Fruit fly (Drosophila melanogaster) whole organism, embryonic: ENCODE results near the gene PRL-1.

Source experiments
- Abd-B ChIP-seq: fragments of 200-800 bp; sonication (Bioruptor generic); optimal IDR thresholded peaks from 2 replicates; lab custom pipeline; 2018; ENCODE audit warnings: missing biosample characterization, mild to moderate bottlenecking, missing genetic modification characterization, moderate library complexity
- BEAF-32 ChIP-seq: fragments of 200-800 bp; sonication (Bioruptor generic); optimal IDR thresholded peaks from 3 replicates; lab custom pipeline; 2017; ENCODE audit warnings: missing biosample characterization, missing genetic modification characterization, mild to moderate bottlenecking, moderate library complexity, missing genetic modification reagents
- CG10147 ChIP-seq: fragments of 200-800 bp; sonication (Bioruptor generic); optimal IDR thresholded peaks from 2 replicates; lab custom pipeline; 2019; ENCODE audit warnings: missing biosample characterization, mild to moderate bottlenecking, missing genetic modification characterization, moderate library complexity
- CG11504 ChIP-seq: fragments of 200-800 bp; sonication (Bioruptor generic); optimal IDR thresholded peaks from 3 replicates; lab custom pipeline; 2019; ENCODE audit warnings: missing biosample characterization, mild to moderate bottlenecking, missing genetic modification characterization, moderate library complexity
- CG12071 ChIP-seq: fragments of 200-800 bp; sonication (Bioruptor generic); optimal IDR thresholded peaks from 3 replicates; lab custom pipeline; 2018; ENCODE audit warnings: missing biosample characterization, mild to moderate bottlenecking, missing genetic modification characterization
- CG12104 ChIP-seq: fragments of 200-800 bp; sonication (Bioruptor generic); optimal IDR thresholded peaks from 3 replicates; lab custom pipeline; 2016; ENCODE audit warnings: missing biosample characterization, missing genetic modification characterization
- CG12391 ChIP-seq: fragments of 200-800 bp; sonication (Bioruptor generic); optimal IDR thresholded peaks from 3 replicates; lab custom pipeline; 2018; ENCODE audit warnings: missing biosample characterization, mild to moderate bottlenecking, missing genetic modification characterization, moderate library complexity
- CG13624 ChIP-seq: fragments of 200-800 bp; sonication (Bioruptor generic); optimal IDR thresholded peaks from 2 replicates; lab custom pipeline; 2016; ENCODE audit warnings: missing biosample characterization, missing genetic modification characterization
- CG15601 ChIP-seq: fragments of 200-800 bp; sonication (Bioruptor generic); optimal IDR thresholded peaks from 3 replicates; lab custom pipeline; 2019; ENCODE audit warnings: missing biosample characterization, mild to moderate bottlenecking, missing genetic modification characterization, moderate library complexity
- CG1603 ChIP-seq: fragments of 200-800 bp; sonication (Bioruptor generic); optimal IDR thresholded peaks from 2 replicates; lab custom pipeline; 2019; ENCODE audit warnings: missing biosample characterization, mild to moderate bottlenecking, missing genetic modification characterization, moderate library complexity
- CG30020 ChIP-seq: fragments of 200-800 bp; optimal IDR thresholded peaks from 2 replicates; lab custom pipeline; 2019; ENCODE audit warnings: missing biosample characterization, mild to moderate bottlenecking, missing genetic modification characterization, moderate library complexity
- CG32767 ChIP-seq: fragments of 200-800 bp; sonication (Bioruptor generic); IDR thresholded peaks from 2 replicates; pipeline ENCODE4 v1.3.6; 2022; ENCODE audit warnings: missing biosample characterization, missing genetic modification characterization
- CG42726 ChIP-seq: fragments of 200-800 bp; sonication (Bioruptor generic); IDR thresholded peaks from 2 replicates; pipeline ENCODE4 v1.3.6; 2022; ENCODE audit warnings: missing biosample characterization, missing genetic modification characterization; ENCODE audit not compliant: partially characterized antibody
- CG6813 ChIP-seq: fragments of 200-800 bp; sonication (Bioruptor generic); optimal IDR thresholded peaks from 2 replicates; lab custom pipeline; 2017; ENCODE audit warnings: missing biosample characterization, missing genetic modification characterization, mild to moderate bottlenecking, moderate library complexity, missing genetic modification reagents
- CG9215 ChIP-seq: fragments of 200-800 bp; sonication (Bioruptor generic); IDR thresholded peaks from 2 replicates; pipeline ENCODE4 v1.3.6; 2022; ENCODE audit warnings: missing biosample characterization, missing genetic modification characterization
- CG9932 ChIP-seq: fragments of 200-800 bp; sonication (Bioruptor generic); IDR thresholded peaks from 2 replicates; pipeline ENCODE4 v1.3.6; 2022; ENCODE audit warnings: missing biosample characterization, missing genetic modification characterization
- CoRest ChIP-seq: fragments of 200-800 bp; sonication (Bioruptor generic); optimal IDR thresholded peaks from 3 replicates; lab custom pipeline; 2018; ENCODE audit warnings: missing biosample characterization, mild to moderate bottlenecking, missing genetic modification characterization, moderate library complexity
- Dp ChIP-seq: fragments of 200-800 bp; sonication (Bioruptor generic); optimal IDR thresholded peaks from 2 replicates; lab custom pipeline; 2018; ENCODE audit warnings: missing biosample characterization, mild to moderate bottlenecking, missing genetic modification characterization, moderate library complexity
- E2f2 ChIP-seq: fragments of 200-800 bp; sonication (Bioruptor generic); IDR thresholded peaks from 2 replicates; pipeline ENCODE4 v1.3.6; 2022; ENCODE audit warnings: missing biosample characterization, missing genetic modification characterization
- H15 ChIP-seq: fragments of 200-800 bp; sonication (Bioruptor generic); IDR thresholded peaks from 3 replicates; pipeline ENCODE4 v1.3.6; 2022; ENCODE audit warnings: missing biosample characterization, missing genetic modification characterization
- Hr51 ChIP-seq, 2 experiments: fragments of 200-800 bp; sonication (Bioruptor generic); optimal IDR thresholded peaks; 2 replicates in 1 of 2; 3 replicates in 1 of 2; lab custom pipeline; 2016 to 2018; ENCODE audit warnings: missing biosample characterization in 2 of 2, missing genetic modification characterization in 2 of 2, mild to moderate bottlenecking in 1 of 2, moderate library complexity in 1 of 2
- Meics ChIP-seq: fragments of 200-800 bp; sonication (Bioruptor generic); optimal IDR thresholded peaks from 2 replicates; lab custom pipeline; 2017; ENCODE audit warnings: missing biosample characterization, mild to moderate bottlenecking, missing genetic modification characterization
- NFAT ChIP-seq: fragments of 200-800 bp; sonication (Bioruptor generic); IDR thresholded peaks from 2 replicates; pipeline ENCODE4 v1.3.6; 2022; ENCODE audit warnings: missing biosample characterization, missing genetic modification characterization
- NfI ChIP-seq: fragments of 200-800 bp; sonication (Bioruptor generic); optimal IDR thresholded peaks from 3 replicates; lab custom pipeline; 2018; ENCODE audit warnings: missing biosample characterization, mild to moderate bottlenecking, missing genetic modification characterization, moderate library complexity
- Rx ChIP-seq: fragments of 200-800 bp; sonication (Bioruptor generic); IDR thresholded peaks from 2 replicates; pipeline ENCODE4 v1.3.6; 2022; ENCODE audit warnings: missing biosample characterization, missing genetic modification characterization
- Sox100B ChIP-seq: fragments of 200-800 bp; sonication (Bioruptor generic); optimal IDR thresholded peaks from 3 replicates; lab custom pipeline; 2018; ENCODE audit warnings: missing biosample characterization, mild to moderate bottlenecking, missing genetic modification characterization
- Vsx1 ChIP-seq: fragments of 200-800 bp; sonication (Bioruptor generic); optimal IDR thresholded peaks from 2 replicates; lab custom pipeline; 2017; ENCODE audit warnings: missing biosample characterization, mild to moderate bottlenecking, missing genetic modification characterization, missing genetic modification reagents
- Xbp1 ChIP-seq: fragments of 200-800 bp; sonication (Bioruptor generic); optimal IDR thresholded peaks from 3 replicates; lab custom pipeline; 2016; ENCODE audit warnings: missing biosample characterization, mild to moderate bottlenecking, missing genetic modification characterization
- ase ChIP-seq: fragments of 200-800 bp; sonication (Bioruptor generic); IDR thresholded peaks from 3 replicates; pipeline ENCODE4 v1.3.6; 2022; ENCODE audit warnings: missing biosample characterization, missing genetic modification characterization
- ash1 ChIP-seq: fragments of 200-800 bp; sonication (Bioruptor generic); optimal IDR thresholded peaks from 2 replicates; lab custom pipeline; 2018; ENCODE audit warnings: missing biosample characterization, mild to moderate bottlenecking, missing genetic modification characterization
- bbx ChIP-seq: fragments of 200-800 bp; sonication (Bioruptor generic); IDR thresholded peaks from 2 replicates; pipeline ENCODE4 v1.3.6; 2022; ENCODE audit warnings: missing biosample characterization, missing genetic modification characterization; ENCODE audit not compliant: partially characterized antibody
- bcd ChIP-seq: fragments of 200-800 bp; sonication (Bioruptor generic); optimal IDR thresholded peaks from 2 replicates; lab custom pipeline; 2017; ENCODE audit warnings: missing biosample characterization, mild to moderate bottlenecking, missing genetic modification characterization
- dmrt99B ChIP-seq: fragments of 200-800 bp; sonication (Bioruptor generic); optimal IDR thresholded peaks from 2 replicates; lab custom pipeline; 2018; ENCODE audit warnings: missing biosample characterization, mild to moderate bottlenecking, missing genetic modification characterization, moderate library complexity
- fd3F ChIP-seq: fragments of 200-800 bp; sonication (Bioruptor generic); optimal IDR thresholded peaks from 2 replicates; lab custom pipeline; 2018; ENCODE audit warnings: missing biosample characterization, mild to moderate bottlenecking, missing genetic modification characterization, moderate library complexity
- ind ChIP-seq: fragments of 200-800 bp; sonication (Bioruptor generic); optimal IDR thresholded peaks from 3 replicates; lab custom pipeline; 2016; ENCODE audit warnings: missing biosample characterization, missing genetic modification characterization
- kah ChIP-seq: fragments of 200-800 bp; sonication (Bioruptor generic); optimal IDR thresholded peaks from 2 replicates; lab custom pipeline; 2018; ENCODE audit warnings: missing biosample characterization, mild to moderate bottlenecking, missing genetic modification characterization
- ken ChIP-seq: fragments of 200-800 bp; sonication (Bioruptor generic); IDR thresholded peaks from 3 replicates; pipeline ENCODE4 v1.3.6; 2022; ENCODE audit warnings: missing biosample characterization, missing genetic modification characterization
- klu ChIP-seq: fragments of 200-800 bp; sonication (Bioruptor generic); IDR thresholded peaks from 2 replicates; pipeline ENCODE4 v1.3.6; 2022; ENCODE audit warnings: missing biosample characterization, missing genetic modification characterization
- nmo ChIP-seq: fragments of 200-800 bp; sonication (Bioruptor generic); optimal IDR thresholded peaks from 2 replicates; lab custom pipeline; 2018; ENCODE audit warnings: missing biosample characterization, mild to moderate bottlenecking, missing genetic modification characterization, moderate library complexity
- phol ChIP-seq: fragments of 200-800 bp; sonication (Bioruptor generic); optimal IDR thresholded peaks from 3 replicates; lab custom pipeline; 2018; ENCODE audit warnings: missing biosample characterization, mild to moderate bottlenecking, missing genetic modification characterization, moderate library complexity
- ro ChIP-seq: fragments of 200-800 bp; sonication (Bioruptor generic); IDR thresholded peaks from 2 replicates; pipeline ENCODE4 v1.3.6; 2022; ENCODE audit warnings: missing biosample characterization, missing genetic modification characterization
- sens ChIP-seq: fragments of 200-800 bp; sonication (Bioruptor generic); peaks from one replicate; lab custom pipeline; 2016; ENCODE audit warnings: missing biosample characterization, missing genetic modification characterization
- seq ChIP-seq: fragments of 200-800 bp; sonication (Bioruptor generic); IDR thresholded peaks from 2 replicates; pipeline ENCODE4 v1.3.6; 2022; ENCODE audit warnings: missing biosample characterization, missing genetic modification characterization
- sim ChIP-seq: fragments of 200-800 bp; sonication (Bioruptor generic); IDR thresholded peaks from 2 replicates; pipeline ENCODE4 v1.3.6; 2022; ENCODE audit warnings: missing biosample characterization, missing genetic modification characterization
- slbo ChIP-seq: fragments of 200-800 bp; sonication (Bioruptor generic); IDR thresholded peaks from 2 replicates; pipeline ENCODE4 v1.3.6; 2022; ENCODE audit warnings: missing biosample characterization, missing genetic modification characterization
- unpg ChIP-seq: fragments of 200-800 bp; sonication (Bioruptor generic); optimal IDR thresholded peaks from 3 replicates; lab custom pipeline; 2018; ENCODE audit warnings: missing biosample characterization, mild to moderate bottlenecking, missing genetic modification characterization, moderate library complexity
- vfl ChIP-seq: fragments of 200-800 bp; sonication (Bioruptor generic); optimal IDR thresholded peaks from 2 replicates; lab custom pipeline; 2016; ENCODE audit warnings: missing biosample characterization, missing genetic modification characterization
- wdn ChIP-seq: fragments of 200-800 bp; sonication (Bioruptor generic); IDR thresholded peaks from 2 replicates; pipeline ENCODE4 v1.3.6; 2022; ENCODE audit warnings: missing biosample characterization, missing genetic modification characterization

The PRL-1 gene

DNA sequence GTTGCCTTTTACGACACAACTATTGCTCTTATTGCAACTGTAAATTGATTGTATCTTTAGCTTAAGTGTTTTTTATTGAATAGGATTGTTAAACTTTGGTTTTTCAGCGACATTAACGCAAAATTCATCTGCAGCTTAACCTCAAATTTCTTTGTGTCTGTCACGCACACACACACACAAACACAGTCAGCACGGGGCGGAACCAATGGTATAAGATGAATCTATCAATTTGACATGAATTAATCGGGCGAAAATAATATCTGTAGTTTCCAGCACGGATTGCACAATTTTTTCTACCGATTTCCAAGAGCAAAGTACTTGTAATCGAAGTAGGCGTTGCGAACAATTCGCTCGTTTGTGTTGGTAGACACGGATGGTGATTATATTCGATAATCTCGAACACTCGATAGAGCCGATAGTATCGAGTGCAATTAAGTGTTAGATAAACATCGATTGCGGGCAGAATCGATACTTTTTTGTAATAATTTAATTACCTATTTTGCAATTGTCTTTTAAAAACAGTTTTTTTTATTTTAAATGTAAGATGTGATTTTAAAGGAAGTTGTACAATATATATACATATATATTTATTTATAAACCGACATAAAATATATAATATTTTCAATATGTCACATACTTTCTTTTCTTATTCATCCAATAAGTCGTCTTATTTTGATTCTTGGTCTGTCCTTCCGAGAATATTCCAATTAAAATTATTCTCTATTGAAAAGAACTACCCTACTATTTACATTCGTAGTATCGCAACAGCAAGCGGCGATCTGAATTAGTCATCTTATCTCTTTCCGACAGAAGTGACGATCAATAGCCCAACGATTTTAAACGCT is at the start of gene PRL-1, which contains the start of gene EndoGI (continued):
- TF ChIP-seq NfI (GFP tag; lab: Kevin White, UChicago) = peak; percentile 66
- TF ChIP-seq CG12071 (GFP tag; lab: Kevin White, UChicago) = no peak
- no peak for TF ChIP-seq CG13624
- TF ChIP-seq Dp = peak; percentile 48
- no peak for TF ChIP-seq Rx (GFP tag; lab: Robert Waterston, UW)
- no peak for TF ChIP-seq ken
- TF ChIP-seq sens (GFP tag; lab: Kevin White, UChicago) = peak; percentile 86
- TF ChIP-seq bcd (GFP tag; lab: Kevin White, UChicago) = no peak
- no peak for TF ChIP-seq ash1 (GFP tag; lab: Kevin White, UChicago)
- peak; percentile 39; the same call in 1 of the 3 replicates for TF ChIP-seq ase (GFP tag; lab: Robert Waterston, UW)
- peak; percentile 83 for TF ChIP-seq fd3F (GFP tag; lab: Kevin White, UChicago)
- TF ChIP-seq NFAT (GFP tag; lab: Robert Waterston, UW) = no peak; the same call in 1 of the 2 replicates
- peak; percentile 98 for TF ChIP-seq CG42726 (GFP tag; lab: Robert Waterston, UW)
- TF ChIP-seq Xbp1 (GFP tag; lab: Kevin White, UChicago) = peak; percentile 46
- peak; percentile 100 for TF ChIP-seq bbx (GFP tag; lab: Robert Waterston, UW)
- peak; percentile 76 for TF ChIP-seq CG15601 (tag; lab: Kevin White, UChicago)
- peak; percentile 53 for TF ChIP-seq ind (GFP tag; lab: Kevin White, UChicago)
- no peak for TF ChIP-seq vfl
- TF ChIP-seq CG12391 (tag; lab: Kevin White, UChicago) = peak; percentile 89
- TF ChIP-seq klu (GFP tag; lab: Robert Waterston, UW) = no peak; the same call in 1 of the 2 replicates
- TF ChIP-seq ro = no peak
- TF ChIP-seq sim (GFP tag; lab: Robert Waterston, UW) = 0 out of 2 replicates have a peak, but pooled peaks have one; percentile 62
- no peak for TF ChIP-seq dmrt99B (tag; lab: Kevin White, UChicago)
- peak; percentile 84 for TF ChIP-seq CoRest (tag; lab: Kevin White, UChicago)
- peak; percentile 70 for TF ChIP-seq CG1603 (tag; lab: Kevin White, UChicago)
- TF ChIP-seq CG12104 (GFP tag; lab: Kevin White, UChicago) = peak; percentile 74
- peak; percentile 82 for TF ChIP-seq nmo
- peak; percentile 82 for TF ChIP-seq CG11504 (tag; lab: Kevin White, UChicago)
- no peak for TF ChIP-seq Abd-B (GFP tag; lab: Kevin White, UChicago)
- 0 out of 2 replicates have a peak, but pooled peaks have one; percentile 62 for TF ChIP-seq seq (GFP tag; lab: Robert Waterston, UW)
- peak; percentile 81 for TF ChIP-seq slbo (GFP tag; lab: Robert Waterston, UW)
- peak; percentile 69; the same call in 1 of the 2 replicates for TF ChIP-seq CG32767 (GFP tag; lab: Robert Waterston, UW)
- TF ChIP-seq CG9932 (GFP tag; lab: Robert Waterston, UW) = peak; percentile 80; the same call in 1 of the 2 replicates
- peak; percentile 48 for TF ChIP-seq kah
- peak; percentile 80 for TF ChIP-seq CG10147
- no peak for TF ChIP-seq CG9215 (GFP tag; lab: Robert Waterston, UW)
- peak; percentile 90 for TF ChIP-seq unpg (GFP tag; lab: Kevin White, UChicago)
- TF ChIP-seq Meics (GFP tag; lab: Kevin White, UChicago) = peak; percentile 80
- peak; percentile 56; the same call in 1 of the 2 replicates for TF ChIP-seq E2f2 (GFP tag; lab: Robert Waterston, UW)
- TF ChIP-seq Vsx1 (GFP tag; lab: Kevin White, UChicago) = peak; percentile 65
- TF ChIP-seq BEAF-32 (GFP tag; lab: Kevin White, UChicago) = peak; percentile 98
- TF ChIP-seq Hr51 (GFP tag; optimal IDR thresholded peaks at IDR 0.05; lab: Kevin White, UChicago) = peak; percentile 12 to 90
- peak; percentile 71 for TF ChIP-seq wdn (GFP tag; lab: Robert Waterston, UW)
- TF ChIP-seq H15 = no peak
- peak; percentile 54 for TF ChIP-seq CG6813
- TF ChIP-seq Sox100B (GFP tag; lab: Kevin White, UChicago) = peak; percentile 81
- TF ChIP-seq phol = peak; percentile 75
- TF ChIP-seq CG30020 (tag; lab: Kevin White, UChicago) = peak; percentile 74
